Fruit fly (Drosophila melanogaster) Kc167 (cell line): ENCODE results near the gene CG13078.

ENCODE experiments used
- Sin3A ChIP-seq: fragments of >200 bp; optimal IDR thresholded peaks from 2 replicates; lab custom pipeline; 2018; ENCODE audit warnings: missing external identifiers
- h ChIP-seq: fragments of >200 bp; optimal IDR thresholded peaks from 3 replicates; lab custom pipeline; 2018; ENCODE audit warnings: missing external identifiers
- psq ChIP-seq: fragments of >200 bp; optimal IDR thresholded peaks from 2 replicates; lab custom pipeline; 2017; ENCODE audit warnings: missing external identifiers

DNA sequence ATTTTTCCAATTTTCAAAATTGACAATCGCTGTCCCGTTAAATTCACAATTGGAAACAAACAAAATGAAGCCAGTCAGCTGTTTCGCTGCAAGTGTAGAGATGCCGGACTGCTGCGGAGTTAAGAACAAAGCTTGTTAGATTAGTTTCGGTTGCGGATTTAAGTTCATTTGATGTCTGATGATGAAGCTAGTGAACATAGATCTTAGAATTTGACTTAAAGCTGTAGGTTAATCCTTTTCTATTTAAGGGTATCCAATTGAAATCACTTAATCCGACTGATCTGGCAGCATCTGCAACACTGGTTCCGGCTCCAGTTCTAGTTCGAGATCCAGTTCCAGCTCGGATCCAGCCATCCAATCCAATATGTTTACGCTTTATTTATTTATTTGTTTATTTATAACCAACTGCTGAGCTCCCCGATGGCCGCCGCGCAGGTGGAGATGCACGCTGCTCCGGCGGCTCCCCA, 20.2 kb downstream of the CG13078 start, which contains the start of the genes PCNA2 and CG10366:
- no peak for TF ChIP-seq h (lab: Kevin White, UChicago)
- TF ChIP-seq psq (lab: Kevin White, UChicago), result no peak
- no peak for TF ChIP-seq Sin3A (lab: Kevin White, UChicago)
